Worm (Caenorhabditis elegans) whole organism, L2 larva: ENCODE data around the gene C36B7.6.

Source experiments
- F13H6.1 ChIP-seq: sonication (generic microtip); optimal IDR thresholded peaks from 2 replicates; lab custom pipeline; 2016; ENCODE audit warnings: missing genetic modification characterization, missing compliant biosample characterization
- R02D3.7 ChIP-seq: fragments of 150-350 bp; optimal IDR thresholded peaks from 2 replicates; lab custom pipeline; 2014; ENCODE audit warnings: missing biosample characterization, missing genetic modification characterization
- Y55F3AM.14 ChIP-seq: fragments of 200-800 bp; sonication (Bioruptor generic); optimal IDR thresholded peaks from 2 replicates; lab custom pipeline; 2018; ENCODE audit warnings: mild to moderate bottlenecking, missing genetic modification characterization, missing compliant biosample characterization
- ZK546.5 ChIP-seq: sonication (generic microtip); optimal IDR thresholded peaks from 2 replicates; lab custom pipeline; 2017; ENCODE audit warnings: missing biosample characterization, missing genetic modification characterization
- alr-1 ChIP-seq: fragments of 150-350 bp; optimal IDR thresholded peaks from 2 replicates; lab custom pipeline; 2014; ENCODE audit warnings: missing biosample characterization, missing genetic modification characterization
- aly-2 ChIP-seq: fragments of 150-350 bp; optimal IDR thresholded peaks from 2 replicates; lab custom pipeline; 2014; ENCODE audit warnings: missing biosample characterization, missing genetic modification characterization
- ama-1 ChIP-seq: fragments of 150-350 bp; optimal IDR thresholded peaks from 2 replicates; lab custom pipeline; 2018; ENCODE audit warnings: inconsistent platforms
- ceh-16 ChIP-seq: fragments of 150-350 bp; optimal IDR thresholded peaks from 2 replicates; lab custom pipeline; 2014; ENCODE audit warnings: missing biosample characterization, missing genetic modification characterization
- crh-2 ChIP-seq: sonication (generic microtip); optimal IDR thresholded peaks from 2 replicates; lab custom pipeline; 2017; ENCODE audit warnings: missing biosample characterization, missing genetic modification characterization
- egl-27 ChIP-seq: sonication (generic microtip); optimal IDR thresholded peaks from 3 replicates; lab custom pipeline; 2017; ENCODE audit warnings: missing biosample characterization, missing genetic modification reagents, missing genetic modification characterization
- elt-1 ChIP-seq: fragments of 150-350 bp; optimal IDR thresholded peaks from 2 replicates; lab custom pipeline; 2014; ENCODE audit warnings: missing biosample characterization, missing genetic modification characterization
- elt-3 ChIP-seq: sonication (generic microtip); optimal IDR thresholded peaks from 2 replicates; lab custom pipeline; 2017; ENCODE audit warnings: missing biosample characterization, missing genetic modification characterization
- fos-1 ChIP-seq: fragments of 150-350 bp; optimal IDR thresholded peaks from 2 replicates; lab custom pipeline; 2014; ENCODE audit warnings: missing biosample characterization, missing genetic modification characterization
- lin-11 ChIP-seq: fragments of 150-350 bp; sonication (generic microtip); optimal IDR thresholded peaks from 2 replicates; lab custom pipeline; 2014; ENCODE audit warnings: missing biosample characterization, missing genetic modification characterization, inconsistent platforms, mixed read lengths
- lin-13 ChIP-seq: fragments of 150-350 bp; optimal IDR thresholded peaks from 2 replicates; lab custom pipeline; 2014; ENCODE audit warnings: missing biosample characterization, missing genetic modification reagents, missing genetic modification characterization
- lin-39 ChIP-seq: fragments of 150-350 bp; optimal IDR thresholded peaks from 2 replicates; lab custom pipeline; 2014; ENCODE audit warnings: missing biosample characterization, missing genetic modification reagents, missing genetic modification characterization
- lsy-2 ChIP-seq, 2 experiments: fragments of 150-350 bp in 1 of 2; sonication (generic microtip) in 1 of 2; optimal IDR thresholded peaks; 2 replicates each; lab custom pipeline; 2014 to 2017; ENCODE audit warnings: missing biosample characterization in 2 of 2, missing genetic modification characterization in 2 of 2
- mab-5 ChIP-seq: fragments of 150-350 bp; optimal IDR thresholded peaks from 2 replicates; lab custom pipeline; 2014; ENCODE audit warnings: missing biosample characterization, missing genetic modification characterization
- mdl-1 ChIP-seq, 2 experiments: fragments of 150-350 bp in 1 of 2; sonication (generic microtip) in 1 of 2; optimal IDR thresholded peaks; 2 replicates each; lab custom pipeline; 2017; ENCODE audit warnings: missing biosample characterization in 2 of 2, missing genetic modification characterization in 2 of 2
- nhr-10 ChIP-seq: sonication (generic microtip); optimal IDR thresholded peaks from 2 replicates; lab custom pipeline; 2017; ENCODE audit warnings: missing biosample characterization, missing genetic modification characterization
- nhr-21 ChIP-seq: fragments of 150-350 bp; optimal IDR thresholded peaks from 2 replicates; lab custom pipeline; 2014; ENCODE audit warnings: missing biosample characterization, missing genetic modification characterization
- nhr-237 ChIP-seq: fragments of 150-350 bp; optimal IDR thresholded peaks from 2 replicates; lab custom pipeline; 2014; ENCODE audit warnings: missing biosample characterization, missing genetic modification characterization
- peb-1 ChIP-seq: fragments of 150-350 bp; optimal IDR thresholded peaks from 2 replicates; lab custom pipeline; 2014; ENCODE audit warnings: missing biosample characterization, missing genetic modification characterization
- sem-4 ChIP-seq: fragments of 150-350 bp; optimal IDR thresholded peaks from 2 replicates; lab custom pipeline; 2014; ENCODE audit warnings: missing biosample characterization, missing genetic modification reagents, missing genetic modification characterization
- skn-1 ChIP-seq: sonication (generic microtip); optimal IDR thresholded peaks from 2 replicates; lab custom pipeline; 2017; ENCODE audit warnings: missing biosample characterization, missing genetic modification characterization
- sma-3 ChIP-seq: sonication (generic microtip); optimal IDR thresholded peaks from 2 replicates; lab custom pipeline; 2016; ENCODE audit warnings: missing genetic modification reagents, missing genetic modification characterization, missing compliant biosample characterization
- sma-9 ChIP-seq, 2 experiments: fragments of 150-350 bp in 1 of 2; sonication (generic microtip) in 1 of 2; optimal IDR thresholded peaks; 2 replicates each; lab custom pipeline; 2014 to 2016; ENCODE audit warnings: missing genetic modification characterization in 2 of 2, mild to moderate bottlenecking in 1 of 2, missing biosample characterization in 1 of 2, missing compliant biosample characterization in 1 of 2, missing genetic modification reagents in 1 of 2, moderate library complexity in 1 of 2
- snpc-4 ChIP-seq: fragments of 150-350 bp; optimal IDR thresholded peaks from 2 replicates; lab custom pipeline; 2014; ENCODE audit warnings: missing biosample characterization, missing genetic modification characterization
- unc-62 ChIP-seq: fragments of 150-350 bp; optimal IDR thresholded peaks from 2 replicates; lab custom pipeline; 2014; ENCODE audit warnings: missing biosample characterization, missing genetic modification reagents, missing genetic modification characterization
- zag-1 ChIP-seq: fragments of 150-350 bp; optimal IDR thresholded peaks from 2 replicates; lab custom pipeline; 2014; ENCODE audit warnings: missing biosample characterization, missing genetic modification characterization
- ztf-1 ChIP-seq: fragments of 200-800 bp; sonication (Bioruptor generic); conservative IDR thresholded peaks from 2 replicates; pipeline ENCODE4 v1.3.6; 2022; ENCODE audit warnings: missing genetic modification characterization, missing compliant biosample characterization
- ztf-4 ChIP-seq: fragments of 150-350 bp; optimal IDR thresholded peaks from 2 replicates; lab custom pipeline; 2014; ENCODE audit warnings: missing biosample characterization, missing genetic modification characterization

Gene C36B7.6

ce11 chrX:7126348-7126747 is 26.2 kb upstream of the C36B7.6 start, which contains the start of gene ist-1:
Gene ist-1 (plus strand): TSS chrX:7126648.
- TF ChIP-seq lsy-2 (tag; optimal IDR thresholded peaks at IDR 0.05; lab: Kevin White, UChicago): no peak
- TF ChIP-seq ZK546.5 (tag; lab: Kevin White, UChicago): no peak
- no peak for TF ChIP-seq aly-2 (tag; lab: Kevin White, UChicago)

- TF ChIP-seq fos-1 (peak; percentile 62), mab-5 (tag; lab: Kevin White, UChicago) (no peak)
These were observed 25.0 kb upstream of the C36B7.6 start for ce11 chrX:7125178-7125577.

ce11 chrX:7124044-7124443 is 23.9 kb upstream of the C36B7.6 start:
- TF ChIP-seq lin-39 (tag; lab: Kevin White, UChicago) (no peak), elt-3 (tag; lab: Kevin White, UChicago) (no peak), R02D3.7 (tag; lab: Kevin White, UChicago) (no peak), skn-1 (tag; lab: Kevin White, UChicago) (peak; percentile 3), unc-62 (GFP tag; lab: Kevin White, UChicago) (no peak), alr-1 (tag; lab: Kevin White, UChicago) (no peak), sem-4 (no peak), nhr-10 (tag; lab: Kevin White, UChicago) (no peak), lin-11 (tag; lab: Kevin White, UChicago) (no peak), lsy-2 (tag; optimal IDR thresholded peaks at IDR 0.05; lab: Kevin White, UChicago) (no peak), F13H6.1 (tag; lab: Kevin White, UChicago) (no peak), sma-3 (GFP tag; lab: Kevin White, UChicago) (no peak), zag-1 (no peak), ceh-16 (tag; lab: Kevin White, UChicago) (no peak), lin-13 (GFP tag; lab: Kevin White, UChicago) (no peak), fos-1 (peak; percentile 67), crh-2 (peak; percentile 9)

DNA sequence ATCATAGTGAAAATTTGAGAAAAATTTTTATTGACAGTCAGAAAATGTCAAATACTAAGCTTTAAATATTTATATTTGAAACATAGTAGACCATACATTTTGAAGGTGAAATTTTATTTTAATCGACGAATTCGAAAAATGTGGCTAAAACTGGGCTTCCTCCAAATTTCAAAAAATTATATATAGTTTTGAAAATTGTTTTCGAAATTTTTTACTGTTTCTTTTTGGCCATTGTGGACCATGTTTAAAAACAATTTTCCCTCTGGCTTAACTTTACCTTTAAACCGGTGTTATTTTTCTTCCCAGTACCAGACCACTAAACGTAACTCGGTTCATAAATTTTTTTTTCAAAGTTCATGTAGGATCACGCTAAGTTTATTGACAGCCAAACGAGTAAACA is 22.5 kb upstream of the C36B7.6 start:
- TF ChIP-seq sma-9 (GFP tag; optimal IDR thresholded peaks at IDR 0.05; lab: Kevin White, UChicago): no peak
- TF ChIP-seq sma-9 (tag; optimal IDR thresholded peaks at IDR 0.05; lab: Kevin White, UChicago): no peak
- TF ChIP-seq skn-1 (tag; lab: Kevin White, UChicago): no peak
- TF ChIP-seq mdl-1 (tag; optimal IDR thresholded peaks at IDR 0.05; lab: Kevin White, UChicago): no peak
- no peak for TF ChIP-seq peb-1 (tag; lab: Kevin White, UChicago)

DNA sequence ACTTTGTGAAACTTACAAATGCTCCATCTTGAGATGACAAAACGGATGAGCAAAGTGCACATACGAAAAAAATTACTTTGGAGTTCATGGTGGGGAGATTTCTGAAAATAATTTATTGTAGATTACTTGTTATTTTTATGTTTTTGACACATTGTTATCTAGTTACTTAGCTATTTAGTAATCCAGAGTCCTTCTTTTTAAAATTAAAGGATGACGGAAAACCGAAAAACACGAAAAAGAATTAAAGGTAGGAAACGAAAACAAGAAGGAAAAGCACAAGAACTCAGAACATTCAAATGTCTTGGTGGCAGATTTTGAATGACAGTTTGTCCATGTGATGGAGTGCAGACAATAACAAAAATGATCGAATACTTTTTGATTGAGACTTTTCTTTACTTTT is 16.8 kb upstream of the C36B7.6 start, which contains the start of gene hen-1:
hen-1 (minus strand) TSS at position 101 of the 400 bp plus-strand sequence.
- TF ChIP-seq ZK546.5 (tag; lab: Kevin White, UChicago) (no peak), ama-1 (no peak), lin-13 (GFP tag; lab: Kevin White, UChicago) (no peak), snpc-4 (tag; lab: Kevin White, UChicago) (no peak), nhr-10 (tag; lab: Kevin White, UChicago) (no peak), nhr-21 (tag; lab: Kevin White, UChicago) (no peak), unc-62 (GFP tag; lab: Kevin White, UChicago) (no peak), aly-2 (tag; lab: Kevin White, UChicago) (no peak)

DNA sequence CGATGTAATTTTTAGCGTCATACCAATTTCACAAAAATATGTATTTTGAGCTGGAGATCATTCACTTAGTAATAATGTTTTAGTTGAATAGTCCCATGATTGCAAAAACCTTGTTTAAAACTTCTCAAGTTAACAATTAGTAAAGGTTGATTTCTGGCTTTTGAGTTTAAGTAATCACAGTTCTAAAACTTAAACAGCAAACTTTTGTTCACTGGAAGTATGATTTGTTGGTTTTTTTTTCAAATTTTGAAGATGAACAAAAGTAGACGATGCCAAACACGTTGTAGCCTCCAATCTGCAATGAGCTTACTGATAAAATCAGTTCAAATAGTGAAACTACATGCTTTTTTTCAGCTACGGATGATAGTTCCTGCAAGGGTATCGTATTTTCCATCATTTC is 12.5 kb upstream of the C36B7.6 start, which contains the start of gene C36B7.1:
C36B7.1 (plus strand) TSS at position 301 of the 400 bp plus-strand sequence.
- no peak for TF ChIP-seq peb-1 (tag; lab: Kevin White, UChicago)
- TF ChIP-seq Y55F3AM.14: no peak
- TF ChIP-seq egl-27 (tag; lab: Kevin White, UChicago): no peak
- no peak for TF ChIP-seq ztf-1
- TF ChIP-seq ztf-4: no peak
- no peak for TF ChIP-seq crh-2
- TF ChIP-seq elt-1: no peak
- no peak for TF ChIP-seq unc-62 (GFP tag; lab: Kevin White, UChicago)
- TF ChIP-seq mdl-1 (tag; optimal IDR thresholded peaks at IDR 0.05; lab: Kevin White, UChicago): no peak
- no peak for TF ChIP-seq alr-1 (tag; lab: Kevin White, UChicago)
- no peak for TF ChIP-seq lin-39 (tag; lab: Kevin White, UChicago)
- TF ChIP-seq nhr-237 (tag; lab: Kevin White, UChicago): no peak
- TF ChIP-seq, all 48 proteins: peak for 0
